Worm (Caenorhabditis elegans) whole organism, L1 larva: ENCODE measurements around the gene T01G5.7.

ENCODE experiments used
- C16A3.4 ChIP-seq: fragments of 150-350 bp; optimal IDR thresholded peaks from 2 replicates; lab custom pipeline; 2014; ENCODE audit warnings: missing biosample characterization, missing genetic modification characterization
- F16B12.6 ChIP-seq: fragments of 150-350 bp; optimal IDR thresholded peaks from 2 replicates; lab custom pipeline; 2014; ENCODE audit warnings: missing biosample characterization, missing genetic modification characterization
- Y116A8C.19 ChIP-seq: sonication (generic microtip); optimal IDR thresholded peaks from 2 replicates; lab custom pipeline; 2016; ENCODE audit warnings: missing compliant biosample characterization, missing genetic modification characterization, borderline replicate concordance
- alr-1 ChIP-seq: fragments of 200-800 bp; sonication (Bioruptor generic); optimal IDR thresholded peaks from 2 replicates; lab custom pipeline; 2018; ENCODE audit warnings: borderline replicate concordance, mild to moderate bottlenecking, missing genetic modification characterization, missing compliant biosample characterization
- ama-1 ChIP-seq: fragments of 150-350 bp; optimal IDR thresholded peaks from 2 replicates; lab custom pipeline; 2014
- blmp-1 ChIP-seq: fragments of 150-350 bp; optimal IDR thresholded peaks from 2 replicates; lab custom pipeline; 2014; ENCODE audit warnings: missing biosample characterization, missing genetic modification characterization
- ceh-63 ChIP-seq: fragments of 200-800 bp; sonication (Bioruptor generic); optimal IDR thresholded peaks from 2 replicates; lab custom pipeline; 2018; ENCODE audit warnings: mild to moderate bottlenecking, missing genetic modification characterization, missing compliant biosample characterization
- ceh-8 ChIP-seq: fragments of 200-800 bp; sonication (Bioruptor generic); optimal IDR thresholded peaks from 2 replicates; lab custom pipeline; 2018; ENCODE audit warnings: mild to moderate bottlenecking, missing genetic modification characterization, moderate library complexity, missing compliant biosample characterization
- ceh-90 ChIP-seq: sonication (generic microtip); optimal IDR thresholded peaks from 2 replicates; lab custom pipeline; 2016; ENCODE audit warnings: missing genetic modification characterization, missing compliant biosample characterization
- dpl-1 ChIP-seq, 3 experiments: fragments of 150-350 bp in 2 of 3; sonication (generic microtip) in 1 of 3; optimal IDR thresholded peaks; 2 replicates each; lab custom pipeline; 2014 to 2017; ENCODE audit warnings: missing biosample characterization in 3 of 3, missing genetic modification characterization in 3 of 3, missing genetic modification reagents in 3 of 3
- dsc-1 ChIP-seq: sonication (generic microtip); optimal IDR thresholded peaks from 2 replicates; lab custom pipeline; 2016; ENCODE audit warnings: mild to moderate bottlenecking, missing genetic modification characterization, missing compliant biosample characterization
- efl-1 ChIP-seq, 4 experiments: fragments of 150-350 bp; optimal IDR thresholded peaks in 3 of 4; peaks in 1 of 4; 1 replicate in 1 of 4; 2 replicates in 3 of 4; lab custom pipeline; 2014; ENCODE audit warnings: missing biosample characterization in 2 of 4, missing genetic modification characterization in 2 of 4, missing genetic modification reagents in 2 of 4
- elt-2 ChIP-seq: sonication (generic microtip); optimal IDR thresholded peaks from 2 replicates; lab custom pipeline; 2016; ENCODE audit warnings: missing genetic modification characterization, mild to moderate bottlenecking, inconsistent platforms, missing compliant biosample characterization, missing genetic modification reagents
- elt-3 ChIP-seq, 6 experiments: fragments of 150-350 bp in 1 of 6; sonication (generic microtip); optimal IDR thresholded peaks; 2 replicates each; lab custom pipeline; 2017 to 2018; ENCODE audit warnings: missing biosample characterization in 6 of 6, missing genetic modification characterization in 6 of 6, inconsistent platforms in 1 of 6
- fkh-8 ChIP-seq: sonication (generic microtip); optimal IDR thresholded peaks from 2 replicates; lab custom pipeline; 2016; ENCODE audit warnings: mild to moderate bottlenecking, missing genetic modification characterization, missing compliant biosample characterization
- fos-1 ChIP-seq: fragments of 150-350 bp; optimal IDR thresholded peaks from 2 replicates; lab custom pipeline; 2014; ENCODE audit warnings: missing biosample characterization, missing genetic modification characterization
- grh-1 ChIP-seq: fragments of 200-800 bp; sonication (Bioruptor generic); IDR thresholded peaks from 2 replicates; pipeline ENCODE4 v1.3.6; 2022; ENCODE audit warnings: missing genetic modification reagents, missing genetic modification characterization, missing compliant biosample characterization
- hpl-2 ChIP-seq: fragments of 150-350 bp; optimal IDR thresholded peaks from 2 replicates; lab custom pipeline; 2014; ENCODE audit warnings: missing biosample characterization, missing genetic modification reagents, missing genetic modification characterization
- isw-1 ChIP-seq: fragments of 200-800 bp; sonication (Bioruptor generic); IDR thresholded peaks from 2 replicates; pipeline ENCODE4 v1.3.6; 2022; ENCODE audit warnings: missing genetic modification characterization, missing compliant biosample characterization
- lin-15B ChIP-seq: fragments of 150-350 bp; sonication (generic microtip); optimal IDR thresholded peaks from 3 replicates; lab custom pipeline; 2014; ENCODE audit warnings: missing biosample characterization, missing genetic modification characterization
- lin-35 ChIP-seq, 2 experiments: fragments of 150-350 bp; optimal IDR thresholded peaks; 2 replicates each; lab custom pipeline; 2014; ENCODE audit warnings: missing biosample characterization in 2 of 2, missing genetic modification characterization in 2 of 2, missing genetic modification reagents in 2 of 2
- lin-39 ChIP-seq: fragments of 150-350 bp; optimal IDR thresholded peaks from 2 replicates; lab custom pipeline; 2014; ENCODE audit warnings: missing biosample characterization, missing genetic modification reagents, missing genetic modification characterization
- lir-3 ChIP-seq: sonication (generic microtip); optimal IDR thresholded peaks from 2 replicates; lab custom pipeline; 2016; ENCODE audit warnings: mild to moderate bottlenecking, missing genetic modification characterization, moderate library complexity, missing compliant biosample characterization; ENCODE audit not compliant: poor library complexity
- lsy-2 ChIP-seq, 2 experiments: fragments of 150-350 bp; optimal IDR thresholded peaks; 2 replicates each; lab custom pipeline; 2014; ENCODE audit warnings: missing biosample characterization in 2 of 2, missing genetic modification characterization in 2 of 2
- nhr-11 ChIP-seq: fragments of 150-350 bp; optimal IDR thresholded peaks from 2 replicates; lab custom pipeline; 2014; ENCODE audit warnings: missing biosample characterization, missing genetic modification characterization
- nhr-12 ChIP-seq: sonication (generic microtip); optimal IDR thresholded peaks from 2 replicates; lab custom pipeline; 2017; ENCODE audit warnings: missing biosample characterization, missing genetic modification characterization
- nhr-20 ChIP-seq: sonication (generic microtip); optimal IDR thresholded peaks from 2 replicates; lab custom pipeline; 2016; ENCODE audit warnings: mild to moderate bottlenecking, missing genetic modification characterization, missing compliant biosample characterization
- nhr-237 ChIP-seq: fragments of 150-350 bp; optimal IDR thresholded peaks from 2 replicates; lab custom pipeline; 2014; ENCODE audit warnings: missing biosample characterization, missing genetic modification characterization
- nhr-28 ChIP-seq: fragments of 150-350 bp; optimal IDR thresholded peaks from 2 replicates; lab custom pipeline; 2014; ENCODE audit warnings: missing biosample characterization, missing genetic modification characterization
- nhr-76 ChIP-seq: sonication (generic microtip); optimal IDR thresholded peaks from 2 replicates; lab custom pipeline; 2017; ENCODE audit warnings: missing biosample characterization, missing genetic modification characterization
- pag-3 ChIP-seq: sonication (generic microtip); optimal IDR thresholded peaks from 2 replicates; lab custom pipeline; 2017; ENCODE audit warnings: missing genetic modification characterization, mild to moderate bottlenecking, missing compliant biosample characterization, antibody characterized with exemption, borderline replicate concordance; ENCODE audit not compliant: insufficient read depth
- pqm-1 ChIP-seq: sonication (generic microtip); optimal IDR thresholded peaks from 3 replicates; lab custom pipeline; 2017; ENCODE audit warnings: missing biosample characterization, missing genetic modification characterization
- rnt-1 ChIP-seq: sonication (generic microtip); optimal IDR thresholded peaks from 2 replicates; lab custom pipeline; 2016; ENCODE audit warnings: mild to moderate bottlenecking, missing genetic modification characterization, moderate library complexity, missing compliant biosample characterization
- skn-1 ChIP-seq: fragments of 150-350 bp; optimal IDR thresholded peaks from 2 replicates; lab custom pipeline; 2014; ENCODE audit warnings: missing biosample characterization, missing genetic modification characterization
- sox-4 ChIP-seq: sonication (generic microtip); optimal IDR thresholded peaks from 2 replicates; lab custom pipeline; 2016; ENCODE audit warnings: missing genetic modification characterization, missing compliant biosample characterization
- sup-37 ChIP-seq: fragments of 200-800 bp; sonication (Bioruptor generic); optimal IDR thresholded peaks from 2 replicates; lab custom pipeline; 2018; ENCODE audit warnings: mild to moderate bottlenecking, missing genetic modification characterization, missing compliant biosample characterization
- swsn-7 ChIP-seq: sonication (generic microtip); optimal IDR thresholded peaks from 2 replicates; lab custom pipeline; 2016; ENCODE audit warnings: missing genetic modification characterization, missing compliant biosample characterization
- tbx-2 ChIP-seq: sonication (generic microtip); optimal IDR thresholded peaks from 2 replicates; lab custom pipeline; 2016; ENCODE audit warnings: missing genetic modification characterization, missing compliant biosample characterization
- tlp-1 ChIP-seq: fragments of 150-350 bp; optimal IDR thresholded peaks from 2 replicates; lab custom pipeline; 2014; ENCODE audit warnings: missing biosample characterization, missing genetic modification characterization
- unc-30 ChIP-seq: sonication (generic microtip); optimal IDR thresholded peaks from 2 replicates; lab custom pipeline; 2017; ENCODE audit warnings: missing biosample characterization, missing genetic modification characterization
- unc-86 ChIP-seq: sonication (generic microtip); optimal IDR thresholded peaks from 2 replicates; lab custom pipeline; 2016; ENCODE audit warnings: missing genetic modification characterization, missing compliant biosample characterization
- unc-98 ChIP-seq: fragments of 200-800 bp; sonication (Bioruptor generic); IDR thresholded peaks from 2 replicates; pipeline ENCODE4 v1.3.6; 2022; ENCODE audit warnings: missing genetic modification characterization, missing compliant biosample characterization
- vab-15 ChIP-seq: sonication (generic microtip); optimal IDR thresholded peaks from 2 replicates; lab custom pipeline; 2017; ENCODE audit warnings: missing genotype, mild to moderate bottlenecking, missing genetic modification characterization, missing compliant biosample characterization
- xbp-1 ChIP-seq: sonication (generic microtip); optimal IDR thresholded peaks from 2 replicates; lab custom pipeline; 2016; ENCODE audit warnings: missing genetic modification characterization, missing compliant biosample characterization
- zag-1 ChIP-seq: fragments of 150-350 bp; optimal IDR thresholded peaks from 2 replicates; lab custom pipeline; 2014; ENCODE audit warnings: missing biosample characterization, missing genetic modification characterization
- zip-4 ChIP-seq: fragments of 200-800 bp; sonication (Bioruptor generic); optimal IDR thresholded peaks from 2 replicates; lab custom pipeline; 2018; ENCODE audit warnings: mild to moderate bottlenecking, missing genetic modification characterization, moderate library complexity, missing compliant biosample characterization
- ztf-11 ChIP-seq, 2 experiments: sonication (generic microtip); optimal IDR thresholded peaks; 2 replicates each; lab custom pipeline; 2016 to 2017; ENCODE audit warnings: missing genetic modification characterization in 2 of 2, missing biosample characterization in 1 of 2, missing compliant biosample characterization in 1 of 2

Gene T01G5.7

DNA sequence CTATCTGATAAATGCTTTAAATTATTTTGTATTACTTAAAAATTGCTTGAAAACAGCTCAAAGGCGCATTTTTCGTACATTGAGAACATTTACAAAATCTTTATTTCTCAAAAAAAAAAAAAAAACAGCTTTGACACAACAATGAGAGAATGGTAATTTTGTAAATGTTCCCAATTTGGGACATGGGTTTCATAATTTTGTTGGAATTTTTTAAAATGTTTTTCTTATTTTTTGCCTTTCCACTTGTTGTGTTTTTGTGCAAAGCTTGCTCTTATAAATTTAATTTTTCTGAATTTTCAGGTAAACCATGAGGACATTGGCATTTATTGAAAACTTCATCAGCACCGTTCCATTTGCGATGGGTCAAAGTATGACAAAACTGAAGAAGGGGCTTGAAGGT lies at the start of gene T01G5.7:
Gene T01G5.7 (plus strand): TSS at position 301 of the 400 bp plus-strand sequence.
- TF ChIP-seq tbx-2 (tag; lab: Kevin White, UChicago), result no peak
- no peak for TF ChIP-seq xbp-1 (tag; lab: Kevin White, UChicago)
- no peak for TF ChIP-seq vab-15 (tag; lab: Kevin White, UChicago)
- TF ChIP-seq elt-3 (tag; optimal IDR thresholded peaks at IDR 0.05; lab: Kevin White, UChicago), result no peak
- no peak for TF ChIP-seq lir-3 (tag; lab: Kevin White, UChicago)
- no peak for TF ChIP-seq Y116A8C.19 (tag; lab: Kevin White, UChicago)
- TF ChIP-seq rnt-1 (tag; lab: Kevin White, UChicago), result no peak
- no peak for TF ChIP-seq blmp-1 (tag; lab: Kevin White, UChicago)
- no peak for TF ChIP-seq sup-37 (GFP tag; lab: Kevin White, UChicago)
- no peak for TF ChIP-seq tlp-1 (tag; lab: Kevin White, UChicago)
- TF ChIP-seq lin-15B (tag; lab: Kevin White, UChicago), result no peak
- TF ChIP-seq ceh-63, result no peak
- no peak for TF ChIP-seq C16A3.4 (tag; lab: Kevin White, UChicago)
- no peak for TF ChIP-seq nhr-11 (tag; lab: Kevin White, UChicago)
- no peak for TF ChIP-seq elt-2 (tag; lab: Kevin White, UChicago)
- no peak for TF ChIP-seq unc-98
- TF ChIP-seq pqm-1 (tag; lab: Kevin White, UChicago), result no peak
- TF ChIP-seq F16B12.6 (tag; lab: Kevin White, UChicago), result no peak
- TF ChIP-seq lin-39, result no peak
- no peak for TF ChIP-seq nhr-76
- TF ChIP-seq, all 84 proteins: peak for 0

DNA sequence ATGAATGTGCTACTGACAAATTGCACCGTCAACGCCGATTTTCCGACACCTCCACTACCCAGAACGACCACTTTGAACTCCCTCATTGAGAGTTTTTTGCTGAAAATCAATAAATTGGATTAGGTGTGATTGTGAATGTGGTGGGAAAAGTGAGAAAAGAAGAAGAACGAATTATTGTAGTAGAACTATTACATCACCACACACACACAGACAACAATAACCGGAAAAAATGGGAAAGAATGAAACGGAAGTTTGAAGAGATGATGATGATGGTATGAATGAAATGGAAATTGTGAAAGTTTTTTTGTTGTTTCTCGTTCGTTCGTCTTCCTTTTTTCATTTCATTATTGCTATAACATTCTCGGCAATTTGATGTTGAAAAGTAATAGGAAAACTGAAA lies 47.8 kb upstream of the T01G5.7 start, which contains the start of gene rap-2:
Gene rap-2 (minus strand): TSS at position 101 of the 400 bp plus-strand sequence.
- TF ChIP-seq ceh-90 (tag; lab: Kevin White, UChicago) (no peak), blmp-1 (tag; lab: Kevin White, UChicago) (peak; percentile 54)

DNA sequence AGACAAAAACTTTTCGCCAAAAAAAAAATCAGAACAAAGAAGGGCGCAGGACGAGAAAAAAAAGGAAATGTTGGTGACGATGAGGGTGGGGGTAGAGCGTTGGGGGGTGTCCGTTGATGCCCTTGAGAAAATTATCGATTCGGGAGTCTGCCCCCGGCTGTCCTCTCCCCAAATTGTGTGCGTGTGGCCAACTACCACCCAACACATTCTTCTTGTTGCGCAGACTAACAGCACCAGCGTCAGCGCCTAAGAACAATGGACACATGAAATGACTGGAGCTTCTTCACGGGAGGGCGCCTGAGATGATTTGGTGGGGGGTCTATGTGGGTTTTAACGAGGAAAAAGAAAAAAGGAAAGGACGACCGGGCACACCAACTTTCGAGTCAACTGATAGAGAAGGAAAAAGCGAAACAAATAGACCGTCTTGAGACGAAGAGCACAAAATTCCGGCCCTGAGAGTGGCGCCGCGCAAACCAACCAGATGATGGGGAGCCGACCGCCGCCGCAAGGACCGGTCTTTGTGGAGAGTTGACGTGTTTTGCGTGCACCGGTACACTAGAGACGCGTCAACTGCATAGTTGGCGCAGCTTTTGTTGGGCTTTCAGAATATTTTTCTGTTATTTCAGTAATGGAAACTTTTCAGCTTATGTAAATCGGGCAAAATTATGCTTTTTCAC lies 46.6 kb upstream of the T01G5.7 start, which contains the start of gene C25D7.9:
Gene C25D7.9 (plus strand): TSS at position 68 of the 677 bp plus-strand sequence.
- TF ChIP-seq zip-4, result no peak
- peak; percentile 4 for TF ChIP-seq unc-86 (tag; lab: Kevin White, UChicago)
- TF ChIP-seq tlp-1 (tag; lab: Kevin White, UChicago), result no peak
- TF ChIP-seq fos-1 (tag; lab: Kevin White, UChicago), result no peak
- TF ChIP-seq unc-30 (tag; lab: Kevin White, UChicago), result no peak
- TF ChIP-seq lin-35 (GFP tag; optimal IDR thresholded peaks at IDR 0.05; lab: Kevin White, UChicago), result peak; percentile 47 to 53
- TF ChIP-seq swsn-7 (tag; lab: Kevin White, UChicago), result peak; percentile 19
- no peak for TF ChIP-seq nhr-237
- TF ChIP-seq ceh-8, result no peak
- no peak for TF ChIP-seq zag-1
- no peak for TF ChIP-seq hpl-2 (GFP tag; lab: Kevin White, UChicago)
- no peak for TF ChIP-seq vab-15 (tag; lab: Kevin White, UChicago)
- 0 out of 2 replicates have a peak, but pooled peaks have one; percentile 2 for TF ChIP-seq isw-1 (GFP tag; lab: Robert Waterston, UW)
- peak; percentile 31 for TF ChIP-seq nhr-20
- no peak for TF ChIP-seq nhr-12 (tag; lab: Kevin White, UChicago)
- peak; percentile 31 to 62 for TF ChIP-seq lsy-2 (tag; optimal IDR thresholded peaks at IDR 0.05; lab: Kevin White, UChicago)
- TF ChIP-seq skn-1 (tag; lab: Kevin White, UChicago), result peak; percentile 17
- TF ChIP-seq C16A3.4 (tag; lab: Kevin White, UChicago), result peak; percentile 25
- no peak for TF ChIP-seq nhr-28
- TF ChIP-seq dpl-1 (GFP tag; optimal IDR thresholded peaks at IDR 0.05; lab: Kevin White, UChicago), result peak; percentile 17 to 52 (median 45)
- peak; percentile 51 for TF ChIP-seq grh-1 (GFP tag; lab: Robert Waterston, UW)
- no peak for TF ChIP-seq sox-4
- no peak for TF ChIP-seq lin-15B (tag; lab: Kevin White, UChicago)
- peak; percentile 28 for TF ChIP-seq xbp-1 (tag; lab: Kevin White, UChicago)
- no peak for TF ChIP-seq ztf-11 (tag; optimal IDR thresholded peaks at IDR 0.05; lab: Kevin White, UChicago)
- TF ChIP-seq fkh-8 (tag; lab: Kevin White, UChicago), result peak; percentile 35
- no peak for TF ChIP-seq elt-2 (tag; lab: Kevin White, UChicago)
- TF ChIP-seq dsc-1 (tag; lab: Kevin White, UChicago), result peak; percentile 2
- no peak for TF ChIP-seq pag-3 (tag; lab: Kevin White, UChicago)
- TF ChIP-seq alr-1, result no peak
- TF ChIP-seq ama-1 (lab: Kevin White, UChicago), result no peak
- peak; percentile 34 to 53 for TF ChIP-seq efl-1 (optimal IDR thresholded peaks at IDR 0.05; lab: Kevin White, UChicago)
- TF ChIP-seq efl-1 (GFP tag; optimal IDR thresholded peaks at IDR 0.05 in 1 of 2; lab: Kevin White, UChicago), result peak; percentile 37 to 89
